Worm (Caenorhabditis elegans): ENCODE data around the gene ral-1.

- TF ChIP-seq ceh-34 (tag; optimal IDR thresholded peaks at IDR 0.05) (no peak), tbx-2 (tag; optimal IDR thresholded peaks at IDR 0.05) (no peak), lin-11 (tag; optimal IDR thresholded peaks at IDR 0.05) (no peak), pqm-1 (tag; optimal IDR thresholded peaks at IDR 0.05) (no peak), hlh-15 (tag; optimal IDR thresholded peaks at IDR 0.05) (no peak), unc-3 (GFP tag; conservative IDR thresholded peaks at IDR 0.05) (no peak), unc-3 (tag; optimal IDR thresholded peaks at IDR 0.05) (no peak), pha-2 (tag; optimal IDR thresholded peaks at IDR 0.05) (no peak)
Observed at ce11 chrIII:3310876-3311597, at the start of gene ral-1.

All from whole organism, late embryonic.